Worm (Caenorhabditis elegans): Measurements from ENCODE around the gene F35D2.6.

The F35D2.6 gene

DNA sequence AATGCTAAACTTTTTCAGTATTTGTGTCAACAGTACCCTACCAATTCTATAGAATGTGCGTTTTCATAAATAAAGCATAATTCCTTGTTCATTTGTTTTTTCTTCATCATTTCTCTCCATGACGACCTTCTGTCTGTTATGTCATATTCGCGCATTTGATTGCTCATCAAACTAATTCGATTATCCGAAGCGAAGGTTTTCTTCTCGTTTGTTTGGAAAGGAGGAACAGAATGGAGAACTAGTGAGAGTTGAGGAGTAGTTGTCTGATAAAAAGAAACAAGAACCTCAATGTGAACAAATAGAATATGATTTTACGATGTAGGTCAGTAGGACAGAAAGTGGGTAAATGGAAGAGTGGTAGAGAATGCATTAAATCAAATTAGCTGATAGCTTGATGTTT, 14.9 kb upstream of the F35D2.6 start:
- TF ChIP-seq dmd-4 (tag; optimal IDR thresholded peaks at IDR 0.05; ENCODE audit: borderline replicate concordance) (no peak), che-1 (tag; optimal IDR thresholded peaks at IDR 0.05) (no peak), pros-1 (tag; optimal IDR thresholded peaks at IDR 0.05) (no peak), zip-5 (tag; optimal IDR thresholded peaks at IDR 0.05) (no peak), unc-86 (tag; optimal IDR thresholded peaks at IDR 0.05) (no peak), ceh-24 (tag; optimal IDR thresholded peaks at IDR 0.05) (no peak)

DNA sequence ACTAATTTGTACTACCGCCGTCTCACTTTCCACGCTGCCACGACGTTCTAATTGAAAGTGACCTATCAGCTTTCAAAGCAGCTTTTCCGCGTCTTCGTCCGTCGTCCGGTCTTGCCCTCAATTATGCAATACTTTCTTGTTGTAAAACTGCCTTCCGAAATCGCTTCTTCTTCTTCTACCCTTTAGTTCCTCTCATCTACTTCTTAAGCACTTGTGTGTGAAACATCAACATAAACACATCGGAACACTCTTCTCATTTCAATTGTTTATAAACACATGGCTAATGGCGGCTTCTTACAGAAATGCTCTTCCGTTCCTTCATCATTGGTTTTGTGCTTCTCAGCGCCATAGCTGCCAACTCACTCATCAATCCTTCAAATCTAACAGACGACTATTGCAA, 7.2 kb upstream of the F35D2.6 start, which contains the start of gene F35D2.3:
F35D2.3 (plus strand) TSS at position 301 of the 400 bp plus-strand sequence.
- no peak for TF ChIP-seq rnt-1 (tag; optimal IDR thresholded peaks at IDR 0.05)
- TF ChIP-seq pqm-1 (tag; optimal IDR thresholded peaks at IDR 0.05): no peak
- TF ChIP-seq unc-55 (GFP tag; optimal IDR thresholded peaks at IDR 0.05): no peak
- no peak for TF ChIP-seq nfya-1 (tag; optimal IDR thresholded peaks at IDR 0.05)
- no peak for TF ChIP-seq pros-1 (tag; optimal IDR thresholded peaks at IDR 0.05)
- no peak for TF ChIP-seq ceh-22 (tag; optimal IDR thresholded peaks at IDR 0.05)

DNA sequence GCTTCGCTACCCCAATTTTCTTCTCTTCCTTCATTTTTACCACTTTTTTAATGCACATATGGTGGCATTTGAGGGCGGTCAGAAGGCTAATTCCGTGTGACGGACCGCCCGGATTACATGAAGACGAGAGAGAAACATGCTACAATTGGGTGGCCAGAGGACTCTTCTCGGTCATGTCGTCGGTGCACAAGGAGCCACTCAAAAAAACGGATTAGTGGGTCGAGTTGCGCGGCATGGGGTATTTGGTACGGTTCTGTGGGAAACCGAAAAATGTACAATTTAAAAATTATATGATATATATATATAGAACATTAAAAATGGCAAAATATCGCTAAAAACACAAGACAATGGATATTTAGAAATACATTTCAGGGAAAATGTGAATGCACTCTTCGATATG, 6.7 kb upstream of the F35D2.6 start:
- TF ChIP-seq ref-2 (tag; optimal IDR thresholded peaks at IDR 0.05): no peak
- no peak for TF ChIP-seq ceh-31 (tag; optimal IDR thresholded peaks at IDR 0.05)
- no peak for TF ChIP-seq gmeb-2 (tag; optimal IDR thresholded peaks at IDR 0.05)
- no peak for TF ChIP-seq mec-3 (tag; optimal IDR thresholded peaks at IDR 0.05; ENCODE audit: borderline replicate concordance)
- no peak for TF ChIP-seq elt-2 (tag; optimal IDR thresholded peaks at IDR 0.05)
- TF ChIP-seq T23F11.4 (GFP tag; optimal IDR thresholded peaks at IDR 0.05): no peak

DNA sequence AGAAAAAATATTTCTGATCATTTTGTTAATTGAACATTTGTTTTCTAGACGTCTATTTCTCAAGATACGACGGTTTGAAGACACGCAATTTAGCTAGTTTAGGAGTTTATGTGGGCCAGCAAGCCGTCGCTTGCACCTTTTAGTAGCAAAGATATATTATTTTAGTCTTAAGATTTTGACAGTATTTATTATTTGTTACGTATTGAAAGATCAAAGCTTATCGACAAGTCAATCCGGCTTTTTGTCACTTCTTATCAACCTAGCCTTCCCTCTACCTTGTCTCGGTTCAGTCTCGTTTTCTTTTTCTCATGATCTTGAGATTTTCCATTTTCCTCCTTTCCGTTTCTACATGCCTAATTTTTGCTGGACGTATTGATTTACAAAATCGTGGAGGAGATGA, 3.4 kb upstream of the F35D2.6 start, which contains the start of gene F35D2.2:
F35D2.2 (plus strand) TSS at position 301 of the 400 bp plus-strand sequence.
- no peak for TF ChIP-seq ceh-31 (tag; optimal IDR thresholded peaks at IDR 0.05)

DNA sequence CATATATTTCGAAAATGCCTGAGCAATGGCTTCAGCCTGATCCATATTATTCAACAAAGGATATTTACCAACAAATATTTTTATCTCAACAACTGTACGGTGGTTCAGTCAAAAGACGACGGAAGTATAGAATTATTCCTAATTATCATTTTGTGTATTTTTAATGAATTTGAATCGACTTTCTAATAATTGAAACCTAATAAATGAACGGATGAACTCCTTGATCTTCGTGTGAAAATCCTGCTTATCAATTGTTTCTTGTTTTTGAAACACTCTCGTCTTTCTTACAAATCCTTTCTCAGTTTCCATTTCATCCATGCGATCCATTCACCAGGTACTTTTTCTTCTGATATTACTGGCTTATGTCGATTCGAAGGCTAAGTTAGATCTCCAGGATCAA, 1.9 kb upstream of the F35D2.6 start, which contains the start of gene F35D2.1:
F35D2.1 (plus strand) TSS at position 301 of the 400 bp plus-strand sequence.
- TF ChIP-seq lim-6 (tag; optimal IDR thresholded peaks at IDR 0.05): no peak
- TF ChIP-seq syd-9 (tag; optimal IDR thresholded peaks at IDR 0.05): no peak
- TF ChIP-seq pros-1 (tag; optimal IDR thresholded peaks at IDR 0.05): no peak
- TF ChIP-seq nhr-11 (tag; optimal IDR thresholded peaks at IDR 0.05): no peak
- TF ChIP-seq unc-86 (tag; optimal IDR thresholded peaks at IDR 0.05): no peak
- TF ChIP-seq eyg-1 (tag; optimal IDR thresholded peaks at IDR 0.05): no peak
- no peak for TF ChIP-seq ceh-22 (tag; optimal IDR thresholded peaks at IDR 0.05)
- TF ChIP-seq che-1 (tag; optimal IDR thresholded peaks at IDR 0.05): no peak
- TF ChIP-seq ahr-1 (tag; optimal IDR thresholded peaks at IDR 0.05): no peak
- TF ChIP-seq fkh-6 (tag; optimal IDR thresholded peaks at IDR 0.05): no peak
- no peak for TF ChIP-seq ttx-3 (tag; optimal IDR thresholded peaks at IDR 0.05)
- no peak for TF ChIP-seq pha-2 (tag; optimal IDR thresholded peaks at IDR 0.05)
- TF ChIP-seq madf-2 (tag; optimal IDR thresholded peaks at IDR 0.05): no peak
- TF ChIP-seq tbx-7 (tag; optimal IDR thresholded peaks at IDR 0.05): no peak
- no peak for TF ChIP-seq pax-1 (tag; optimal IDR thresholded peaks at IDR 0.05)
- no peak for TF ChIP-seq elt-4 (tag; optimal IDR thresholded peaks at IDR 0.05)
- TF ChIP-seq rnt-1 (tag; optimal IDR thresholded peaks at IDR 0.05): no peak

DNA sequence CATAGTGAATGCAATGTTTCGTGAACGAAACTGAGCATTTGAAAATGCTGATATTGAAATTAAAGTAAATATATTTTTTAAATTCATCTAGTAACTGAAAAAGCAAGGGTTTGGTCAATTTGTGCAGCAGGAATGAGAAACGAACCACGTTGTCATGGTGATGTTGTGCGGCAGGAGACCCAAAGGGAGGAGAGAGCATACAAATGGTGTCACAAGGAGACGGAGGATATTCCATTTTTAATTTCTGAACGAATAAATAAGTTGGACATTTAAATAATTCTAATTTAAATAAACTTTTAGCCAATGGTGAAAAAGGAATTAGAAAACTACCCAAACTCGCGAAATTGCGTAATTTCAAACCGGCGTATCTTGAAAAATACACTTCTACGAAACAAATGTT, 6.0 kb downstream of the F35D2.6 start, which contains the start of gene mks-3:
mks-3 (minus strand) TSS at position 101 of the 400 bp plus-strand sequence.
- TF ChIP-seq pat-9 (tag; optimal IDR thresholded peaks at IDR 0.05) (no peak), eyg-1 (tag; optimal IDR thresholded peaks at IDR 0.05) (no peak)

DNA sequence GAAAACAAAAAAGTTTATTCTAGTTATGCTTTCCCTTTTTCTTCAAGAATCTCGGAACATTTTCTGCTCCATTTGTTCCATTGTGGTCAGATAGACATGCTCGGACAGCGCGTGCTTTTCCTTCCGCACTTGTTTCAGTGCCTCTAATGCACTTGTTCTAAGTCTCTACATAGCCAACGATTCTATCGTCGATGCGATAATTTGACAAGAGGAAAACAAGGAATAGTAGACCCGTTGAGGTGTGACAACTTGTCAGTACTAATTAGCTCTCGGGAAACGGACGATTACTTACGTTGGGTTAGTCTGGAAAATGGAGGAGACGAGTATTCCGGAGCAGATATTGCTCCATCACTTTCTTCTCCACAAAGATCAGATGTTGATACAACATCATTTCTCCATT, 10.8 kb downstream of the F35D2.6 start:
- no peak for TF ChIP-seq ttx-3 (tag; optimal IDR thresholded peaks at IDR 0.05)
- peak; percentile 1 for TF ChIP-seq ceh-31 (tag; optimal IDR thresholded peaks at IDR 0.05)

Measured in whole organism, late embryonic.